Worm (Caenorhabditis elegans): Measurements from ENCODE around the gene cpz-2.

- no peak for TF ChIP-seq nhr-77 (tag; optimal IDR thresholded peaks at IDR 0.05)
- TF ChIP-seq lsy-2 (tag; optimal IDR thresholded peaks at IDR 0.05): no peak
- TF ChIP-seq ztf-11 (tag; optimal IDR thresholded peaks at IDR 0.05): no peak
- no peak for TF ChIP-seq nhr-12 (tag; optimal IDR thresholded peaks at IDR 0.05)
- no peak for TF ChIP-seq elt-3 (tag; optimal IDR thresholded peaks at IDR 0.05)
- no peak for TF ChIP-seq zag-1 (tag; optimal IDR thresholded peaks at IDR 0.05)
- TF ChIP-seq sma-3 (GFP tag; optimal IDR thresholded peaks at IDR 0.05): no peak
- no peak for TF ChIP-seq ama-1 (optimal IDR thresholded peaks at IDR 0.05)
Measured at ce11 chrV:13356210-13356609, 24.8 kb upstream of the cpz-2 start.

All from whole organism, L2 larva.